Worm (Caenorhabditis elegans): Measurements from ENCODE around the gene rev-3.

The rev-3 gene

ce11 chrIII:5802971-5803370 lies 12.5 kb upstream of the rev-3 start, which contains the start of the genes polq-1 and him-10:
Gene polq-1 (minus strand): TSS chrIII:5803160.
Gene him-10 (plus strand): TSS chrIII:5803260.
- TF ChIP-seq ets-4 (tag; optimal IDR thresholded peaks at IDR 0.05) (peak; percentile 73), zip-5 (tag; optimal IDR thresholded peaks at IDR 0.05) (peak; percentile 9), ztf-16 (tag; optimal IDR thresholded peaks at IDR 0.05) (no peak), ceh-31 (tag; optimal IDR thresholded peaks at IDR 0.05) (peak; percentile 43), ceh-2 (tag; optimal IDR thresholded peaks at IDR 0.05) (peak; percentile 33), ref-2 (tag; optimal IDR thresholded peaks at IDR 0.05) (no peak), tbx-7 (tag; optimal IDR thresholded peaks at IDR 0.05) (peak; percentile 65), eyg-1 (tag; optimal IDR thresholded peaks at IDR 0.05) (no peak), nfya-1 (tag; optimal IDR thresholded peaks at IDR 0.05) (no peak), ceh-48 (tag; optimal IDR thresholded peaks at IDR 0.05) (no peak), hlh-30 (tag; optimal IDR thresholded peaks at IDR 0.05; ENCODE audit: insufficient read depth) (peak; percentile 57), C08G9.2 (tag; optimal IDR thresholded peaks at IDR 0.05) (peak; percentile 55), pat-9 (tag; optimal IDR thresholded peaks at IDR 0.05) (no peak), ceh-30 (tag; optimal IDR thresholded peaks at IDR 0.05) (no peak), rnt-1 (tag; optimal IDR thresholded peaks at IDR 0.05) (peak; percentile 20), T23F11.4 (GFP tag; optimal IDR thresholded peaks at IDR 0.05) (no peak), lin-11 (tag; optimal IDR thresholded peaks at IDR 0.05) (no peak), ahr-1 (tag; optimal IDR thresholded peaks at IDR 0.05) (no peak), tbx-2 (tag; optimal IDR thresholded peaks at IDR 0.05) (peak; percentile 50), ceh-14 (tag; optimal IDR thresholded peaks at IDR 0.05) (no peak)

- TF ChIP-seq pros-1 (tag; optimal IDR thresholded peaks at IDR 0.05) = no peak
- TF ChIP-seq ref-2 (tag; optimal IDR thresholded peaks at IDR 0.05) = no peak
- TF ChIP-seq ceh-9 (tag; optimal IDR thresholded peaks at IDR 0.05) = no peak
- no peak for TF ChIP-seq mec-3 (tag; optimal IDR thresholded peaks at IDR 0.05; ENCODE audit: borderline replicate concordance)
- TF ChIP-seq unc-3 (GFP tag; conservative IDR thresholded peaks at IDR 0.05) = no peak
- no peak for TF ChIP-seq unc-3 (tag; optimal IDR thresholded peaks at IDR 0.05)
- TF ChIP-seq tbx-7 (tag; optimal IDR thresholded peaks at IDR 0.05) = no peak
- TF ChIP-seq hlh-6 (tag; optimal IDR thresholded peaks at IDR 0.05) = no peak
- TF ChIP-seq nhr-232 (tag; optimal IDR thresholded peaks at IDR 0.05) = no peak
- no peak for TF ChIP-seq sox-2 (GFP tag; IDR thresholded peaks at IDR 0.05)
- no peak for TF ChIP-seq F13H6.1 (tag; optimal IDR thresholded peaks at IDR 0.05)
- no peak for TF ChIP-seq ceh-48 (tag; optimal IDR thresholded peaks at IDR 0.05)
- no peak for TF ChIP-seq pat-9 (tag; optimal IDR thresholded peaks at IDR 0.05)
- no peak for TF ChIP-seq K02D7.2 (tag; optimal IDR thresholded peaks at IDR 0.05)
- no peak for TF ChIP-seq unc-42 (tag; optimal IDR thresholded peaks at IDR 0.05)
Observed at ce11 chrIII:5798747-5799146, 8.3 kb upstream of the rev-3 start, which contains the start of gene ceh-10. Gene ceh-10 (plus strand): TSS chrIII:5799047.

ce11 chrIII:5794982-5795381 lies 4.5 kb upstream of the rev-3 start:
- no peak for TF ChIP-seq hlh-8 (tag; optimal IDR thresholded peaks at IDR 0.05)
- no peak for TF ChIP-seq ceh-14 (tag; optimal IDR thresholded peaks at IDR 0.05)
- TF ChIP-seq pha-2 (tag; optimal IDR thresholded peaks at IDR 0.05) = no peak
- no peak for TF ChIP-seq K09A11.1 (tag; optimal IDR thresholded peaks at IDR 0.05; ENCODE audit: insufficient read depth)
- TF ChIP-seq ceh-18 (tag; optimal IDR thresholded peaks at IDR 0.05) = no peak
- TF ChIP-seq elt-4 (tag; optimal IDR thresholded peaks at IDR 0.05) = no peak

ce11 chrIII:5785273-5785929 lies 5.0 kb downstream of the rev-3 start, which contains the start of gene Y37B11A.3:
Gene Y37B11A.3 (minus strand): TSS chrIII:5785323.
- TF ChIP-seq ceh-22 (tag; optimal IDR thresholded peaks at IDR 0.05) (no peak), tbx-7 (tag; optimal IDR thresholded peaks at IDR 0.05) (no peak), dmd-4 (tag; optimal IDR thresholded peaks at IDR 0.05; ENCODE audit: borderline replicate concordance) (no peak), pha-2 (tag; optimal IDR thresholded peaks at IDR 0.05) (no peak), fkh-6 (tag; optimal IDR thresholded peaks at IDR 0.05) (peak; percentile 23), hlh-30 (tag; optimal IDR thresholded peaks at IDR 0.05; ENCODE audit: insufficient read depth) (no peak), hlh-15 (tag; optimal IDR thresholded peaks at IDR 0.05) (no peak), unc-55 (GFP tag; optimal IDR thresholded peaks at IDR 0.05) (peak; percentile 43), ref-2 (tag; optimal IDR thresholded peaks at IDR 0.05) (peak; percentile 69), ceh-30 (tag; optimal IDR thresholded peaks at IDR 0.05) (no peak), nfya-1 (tag; optimal IDR thresholded peaks at IDR 0.05) (peak; percentile 37), ceh-31 (tag; optimal IDR thresholded peaks at IDR 0.05) (peak; percentile 30), npax-4 (tag; optimal IDR thresholded peaks at IDR 0.05) (no peak)
